Fruit fly (Drosophila melanogaster) Kc167 (cell line): Measurements from ENCODE around the gene CG1824.

Experiments used
- Sin3A ChIP-seq: fragments of >200 bp; optimal IDR thresholded peaks from 2 replicates; lab custom pipeline; 2018; ENCODE audit warnings: missing external identifiers
- h ChIP-seq: fragments of >200 bp; optimal IDR thresholded peaks from 3 replicates; lab custom pipeline; 2018; ENCODE audit warnings: missing external identifiers
- psq ChIP-seq: fragments of >200 bp; optimal IDR thresholded peaks from 2 replicates; lab custom pipeline; 2017; ENCODE audit warnings: missing external identifiers

DNA sequence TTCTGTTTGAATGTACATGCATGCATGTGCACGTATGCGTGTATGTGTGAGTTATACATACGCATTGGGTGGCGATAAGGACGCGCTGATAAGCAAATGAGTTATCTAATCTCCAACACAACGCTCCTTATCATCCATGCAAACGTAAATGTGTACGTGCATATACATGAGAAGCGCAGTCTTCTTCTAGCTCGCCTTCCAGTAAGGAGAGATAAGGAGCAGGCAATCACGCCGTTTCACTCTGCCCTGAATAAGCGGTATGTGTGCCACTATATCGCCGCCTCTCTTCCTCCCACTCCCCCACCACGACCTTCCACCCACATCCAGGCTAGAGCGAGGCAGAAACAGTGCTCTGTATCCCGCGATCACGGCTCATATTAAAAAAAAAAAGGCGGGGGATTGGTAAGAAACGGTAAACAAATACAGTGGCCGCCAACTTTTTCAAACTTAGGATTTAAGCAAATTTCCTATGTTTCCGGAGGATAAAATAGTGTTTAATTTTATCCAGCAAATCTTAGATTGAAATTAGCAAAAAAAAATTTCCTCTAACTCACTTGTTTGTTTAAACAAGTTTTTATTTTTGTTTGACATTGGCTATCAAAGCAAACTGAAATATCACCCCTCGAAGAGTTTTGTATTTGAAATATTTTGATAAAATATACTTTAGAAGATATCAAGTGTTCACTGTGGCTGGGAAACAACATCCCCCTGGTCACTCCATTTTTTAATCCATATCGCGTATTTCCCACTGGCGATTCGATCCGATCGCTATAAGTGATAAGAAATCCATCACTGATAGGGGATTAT, 14.7 kb downstream of the CG1824 start:
- no peak for TF ChIP-seq psq (lab: Kevin White, UChicago)
- no peak for TF ChIP-seq h (lab: Kevin White, UChicago)
- no peak for TF ChIP-seq Sin3A (lab: Kevin White, UChicago)
